Worm (Caenorhabditis elegans) whole organism, L1 larva: ENCODE results near the gene Y38H8A.1.
A peak's percentile ranks its signal among the peaks of the same experiment; 100 is the strongest.

Source experiments
- C16A3.4 ChIP-seq: fragments of 150-350 bp; optimal IDR thresholded peaks from 2 replicates; lab custom pipeline; 2014; ENCODE audit warnings: missing biosample characterization, missing genetic modification characterization
- F16B12.6 ChIP-seq: fragments of 150-350 bp; optimal IDR thresholded peaks from 2 replicates; lab custom pipeline; 2014; ENCODE audit warnings: missing biosample characterization, missing genetic modification characterization
- blmp-1 ChIP-seq: fragments of 150-350 bp; optimal IDR thresholded peaks from 2 replicates; lab custom pipeline; 2014; ENCODE audit warnings: missing biosample characterization, missing genetic modification characterization
- dpl-1 ChIP-seq, 3 experiments: fragments of 150-350 bp in 2 of 3; sonication (generic microtip) in 1 of 3; optimal IDR thresholded peaks; 2 replicates each; lab custom pipeline; 2014 to 2017; ENCODE audit warnings: missing biosample characterization in 3 of 3, missing genetic modification characterization in 3 of 3, missing genetic modification reagents in 3 of 3
- dsc-1 ChIP-seq: sonication (generic microtip); optimal IDR thresholded peaks from 2 replicates; lab custom pipeline; 2016; ENCODE audit warnings: mild to moderate bottlenecking, missing genetic modification characterization, missing compliant biosample characterization
- efl-1 ChIP-seq, 4 experiments: fragments of 150-350 bp; optimal IDR thresholded peaks in 3 of 4; peaks in 1 of 4; 1 replicate in 1 of 4; 2 replicates in 3 of 4; lab custom pipeline; 2014; ENCODE audit warnings: missing biosample characterization in 2 of 4, missing genetic modification characterization in 2 of 4, missing genetic modification reagents in 2 of 4
- egl-27 ChIP-seq, 2 experiments: fragments of 150-350 bp in 1 of 2; sonication (generic microtip); optimal IDR thresholded peaks; 3 replicates each; lab custom pipeline; 2017 to 2018; ENCODE audit warnings: missing biosample characterization in 2 of 2, missing genetic modification characterization in 2 of 2, missing genetic modification reagents in 2 of 2
- elt-2 ChIP-seq: sonication (generic microtip); optimal IDR thresholded peaks from 2 replicates; lab custom pipeline; 2016; ENCODE audit warnings: missing genetic modification characterization, mild to moderate bottlenecking, inconsistent platforms, missing compliant biosample characterization, missing genetic modification reagents
- ets-5 ChIP-seq: fragments of 200-800 bp; sonication (Bioruptor generic); IDR thresholded peaks from 2 replicates; pipeline ENCODE4 v1.3.6; 2022; ENCODE audit warnings: missing genetic modification characterization, missing compliant biosample characterization
- fkh-10 ChIP-seq: sonication (generic microtip); optimal IDR thresholded peaks from 2 replicates; lab custom pipeline; 2017; ENCODE audit warnings: missing biosample characterization, missing genetic modification reagents, missing genetic modification characterization
- fkh-4 ChIP-seq: sonication (generic microtip); optimal IDR thresholded peaks from 2 replicates; lab custom pipeline; 2016; ENCODE audit warnings: missing compliant biosample characterization, missing genetic modification characterization, borderline replicate concordance
- irx-1 ChIP-seq: sonication (generic microtip); optimal IDR thresholded peaks from 2 replicates; lab custom pipeline; 2016; ENCODE audit warnings: missing genetic modification characterization, missing compliant biosample characterization
- jun-1 ChIP-seq: fragments of 150-350 bp; optimal IDR thresholded peaks from 2 replicates; lab custom pipeline; 2014; ENCODE audit warnings: missing biosample characterization, missing genetic modification reagents, missing genetic modification characterization
- lin-35 ChIP-seq, 2 experiments: fragments of 150-350 bp; optimal IDR thresholded peaks; 2 replicates each; lab custom pipeline; 2014; ENCODE audit warnings: missing biosample characterization in 2 of 2, missing genetic modification characterization in 2 of 2, missing genetic modification reagents in 2 of 2
- lsy-2 ChIP-seq, 2 experiments: fragments of 150-350 bp; optimal IDR thresholded peaks; 2 replicates each; lab custom pipeline; 2014; ENCODE audit warnings: missing biosample characterization in 2 of 2, missing genetic modification characterization in 2 of 2
- mdl-1 ChIP-seq, 2 experiments: fragments of 150-350 bp; optimal IDR thresholded peaks; 2 replicates each; lab custom pipeline; 2014 to 2017; ENCODE audit warnings: missing biosample characterization in 2 of 2, missing genetic modification characterization in 2 of 2, inconsistent platforms in 1 of 2
- mep-1 ChIP-seq: fragments of 150-350 bp; optimal IDR thresholded peaks from 2 replicates; lab custom pipeline; 2014; ENCODE audit warnings: missing biosample characterization, missing genetic modification characterization
- nhr-12 ChIP-seq: sonication (generic microtip); optimal IDR thresholded peaks from 2 replicates; lab custom pipeline; 2017; ENCODE audit warnings: missing biosample characterization, missing genetic modification characterization
- nhr-28 ChIP-seq: fragments of 150-350 bp; optimal IDR thresholded peaks from 2 replicates; lab custom pipeline; 2014; ENCODE audit warnings: missing biosample characterization, missing genetic modification characterization
- nhr-77 ChIP-seq: fragments of 150-350 bp; optimal IDR thresholded peaks from 2 replicates; lab custom pipeline; 2014; ENCODE audit warnings: missing biosample characterization, missing genetic modification characterization
- pqm-1 ChIP-seq: sonication (generic microtip); optimal IDR thresholded peaks from 3 replicates; lab custom pipeline; 2017; ENCODE audit warnings: missing biosample characterization, missing genetic modification characterization
- skn-1 ChIP-seq: fragments of 150-350 bp; optimal IDR thresholded peaks from 2 replicates; lab custom pipeline; 2014; ENCODE audit warnings: missing biosample characterization, missing genetic modification characterization
- snpc-4 ChIP-seq: fragments of 150-350 bp; optimal IDR thresholded peaks from 2 replicates; lab custom pipeline; 2014; ENCODE audit warnings: missing biosample characterization, missing genetic modification characterization
- swsn-7 ChIP-seq: sonication (generic microtip); optimal IDR thresholded peaks from 2 replicates; lab custom pipeline; 2016; ENCODE audit warnings: missing genetic modification characterization, missing compliant biosample characterization
- unc-130 ChIP-seq: fragments of 150-350 bp; optimal IDR thresholded peaks from 2 replicates; lab custom pipeline; 2017; ENCODE audit warnings: missing biosample characterization, missing genetic modification characterization, inconsistent platforms
- ztf-4 ChIP-seq: fragments of 150-350 bp; optimal IDR thresholded peaks from 2 replicates; lab custom pipeline; 2014; ENCODE audit warnings: missing biosample characterization, missing genetic modification characterization

Gene Y38H8A.1

ce11 chrIV:13521785-13522184, 39.2 kb downstream of the Y38H8A.1 start, which contains the start of gene dcap-2:
TSS of gene dcap-2 (minus strand) at chrIV:13521870.
- TF ChIP-seq irx-1: no peak
- no peak for TF ChIP-seq mdl-1 (tag; optimal IDR thresholded peaks at IDR 0.05; lab: Kevin White, UChicago)
- TF ChIP-seq snpc-4 (tag; lab: Kevin White, UChicago): no peak
- peak in 1 of 2 experiments; percentile 47 for TF ChIP-seq lin-35 (GFP tag; optimal IDR thresholded peaks at IDR 0.05; lab: Kevin White, UChicago)
- TF ChIP-seq dpl-1 (GFP tag; optimal IDR thresholded peaks at IDR 0.05; lab: Kevin White, UChicago): peak in 1 of 3 experiments; percentile 21
- no peak for TF ChIP-seq F16B12.6 (tag; lab: Kevin White, UChicago)
- no peak for TF ChIP-seq nhr-12
- peak in 1 of 2 experiments; percentile 49 for TF ChIP-seq lsy-2 (tag; optimal IDR thresholded peaks at IDR 0.05; lab: Kevin White, UChicago)
- peak; percentile 29 for TF ChIP-seq blmp-1 (tag; lab: Kevin White, UChicago)
- no peak for TF ChIP-seq ztf-4 (tag; lab: Kevin White, UChicago)
- peak in 1 of 2 experiments; percentile 6 for TF ChIP-seq efl-1 (optimal IDR thresholded peaks at IDR 0.05; lab: Kevin White, UChicago)
- TF ChIP-seq efl-1 (GFP tag; optimal IDR thresholded peaks at IDR 0.05 in 1 of 2; lab: Kevin White, UChicago): peak in 1 of 2 experiments; percentile 4
- TF ChIP-seq C16A3.4: peak; percentile 5
- peak; percentile 14 for TF ChIP-seq mep-1
- no peak for TF ChIP-seq jun-1
- TF ChIP-seq nhr-77 (tag; lab: Kevin White, UChicago): no peak

ce11 chrIV:13525223-13525622, 42.7 kb downstream of the Y38H8A.1 start:
- no peak for TF ChIP-seq nhr-28 (tag; lab: Kevin White, UChicago)
- no peak for TF ChIP-seq snpc-4 (tag; lab: Kevin White, UChicago)
- TF ChIP-seq ets-5 (GFP tag; lab: Robert Waterston, UW): no peak
- TF ChIP-seq blmp-1 (tag; lab: Kevin White, UChicago): no peak
- TF ChIP-seq egl-27 (tag; optimal IDR thresholded peaks at IDR 0.05; lab: Kevin White, UChicago): no peak
- TF ChIP-seq swsn-7 (tag; lab: Kevin White, UChicago): no peak
- TF ChIP-seq pqm-1 (tag; lab: Kevin White, UChicago): no peak
- TF ChIP-seq skn-1 (tag; lab: Kevin White, UChicago): no peak
- TF ChIP-seq fkh-10 (GFP tag; lab: Kevin White, UChicago): no peak
- TF ChIP-seq nhr-12: no peak
- no peak for TF ChIP-seq elt-2 (tag; lab: Kevin White, UChicago)
- TF ChIP-seq unc-130 (tag; lab: Kevin White, UChicago): no peak
- TF ChIP-seq fkh-4 (tag; lab: Kevin White, UChicago): no peak
- no peak for TF ChIP-seq dsc-1 (tag; lab: Kevin White, UChicago)
